Worm (Caenorhabditis elegans) whole organism, early embryonic: ENCODE data around the gene add-1.

Experiments used
- B0310.2 ChIP-seq: sonication (generic microtip); optimal IDR thresholded peaks from 2 replicates; lab custom pipeline; 2016; ENCODE audit warnings: mild to moderate bottlenecking, missing genetic modification characterization, missing compliant biosample characterization
- aly-1 ChIP-seq: sonication (generic microtip); optimal IDR thresholded peaks from 2 replicates; lab custom pipeline; 2016; ENCODE audit warnings: missing genetic modification characterization, missing compliant biosample characterization
- ama-1 ChIP-seq: fragments of 150-350 bp; optimal IDR thresholded peaks from 2 replicates; lab custom pipeline; 2014
- ceh-13 ChIP-seq: fragments of 200-800 bp; sonication (Bioruptor generic); optimal IDR thresholded peaks from 2 replicates; lab custom pipeline; 2018; ENCODE audit warnings: mild to moderate bottlenecking, missing genetic modification characterization, missing compliant biosample characterization
- ceh-36 ChIP-seq: sonication (generic microtip); optimal IDR thresholded peaks from 2 replicates; lab custom pipeline; 2016; ENCODE audit warnings: missing genetic modification characterization, inconsistent platforms, missing compliant biosample characterization
- ets-7 ChIP-seq: sonication (generic microtip); optimal IDR thresholded peaks from 2 replicates; lab custom pipeline; 2016; ENCODE audit warnings: missing genotype, missing genetic modification characterization, missing compliant biosample characterization
- flt-1 ChIP-seq: fragments of 200-800 bp; sonication (Bioruptor generic); IDR thresholded peaks from 2 replicates; pipeline ENCODE4 v1.3.6; 2022; ENCODE audit warnings: missing genetic modification characterization, missing compliant biosample characterization
- hmbx-1 ChIP-seq: sonication (generic microtip); optimal IDR thresholded peaks from 2 replicates; lab custom pipeline; 2016; ENCODE audit warnings: mild to moderate bottlenecking, missing genetic modification characterization, missing compliant biosample characterization
- hnd-1 ChIP-seq: sonication (generic microtip); optimal IDR thresholded peaks from 2 replicates; lab custom pipeline; 2016; ENCODE audit warnings: missing genetic modification characterization, missing compliant biosample characterization
- scrt-1 ChIP-seq: fragments of 200-800 bp; sonication (Bioruptor generic); IDR thresholded peaks from 2 replicates; pipeline ENCODE4 v1.3.6; 2022; ENCODE audit warnings: missing genetic modification characterization, missing compliant biosample characterization
- sea-1 ChIP-seq: fragments of 200-800 bp; sonication (Bioruptor generic); conservative IDR thresholded peaks from 2 replicates; pipeline ENCODE4 v1.3.6; 2022; ENCODE audit warnings: missing genetic modification characterization, missing compliant biosample characterization
- tbx-11 ChIP-seq: fragments of 200-800 bp; sonication (Bioruptor generic); IDR thresholded peaks from 2 replicates; pipeline ENCODE4 v1.3.6; 2022; ENCODE audit warnings: missing genetic modification characterization, missing compliant biosample characterization
- tbx-37 ChIP-seq: fragments of 200-800 bp; sonication (Bioruptor generic); conservative IDR thresholded peaks from 2 replicates; pipeline ENCODE4 v1.3.6; 2022; ENCODE audit warnings: missing genetic modification reagents, missing genetic modification characterization, missing compliant biosample characterization
- tra-4 ChIP-seq: sonication (generic microtip); optimal IDR thresholded peaks from 2 replicates; lab custom pipeline; 2017; ENCODE audit warnings: missing genetic modification characterization, missing compliant biosample characterization

DNA sequence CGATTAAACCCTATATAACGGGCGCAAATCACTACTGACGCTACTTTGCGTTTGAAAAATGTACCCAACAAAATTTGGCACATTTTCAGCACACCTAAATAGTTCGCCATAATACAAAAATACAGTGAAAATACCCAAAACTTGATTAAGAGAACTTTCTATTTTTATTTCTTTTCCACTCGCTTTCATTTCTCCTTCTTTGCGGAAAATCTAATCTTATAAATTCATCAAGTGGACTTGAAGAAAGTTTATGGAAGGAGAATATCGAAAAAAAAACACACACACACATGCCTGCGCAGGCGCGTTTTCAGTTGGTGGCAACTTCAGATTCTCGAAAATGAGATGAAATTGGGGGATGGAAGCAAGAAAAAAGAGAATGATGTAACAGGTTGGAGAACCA is 15.5 kb upstream of the add-1 start:
- TF ChIP-seq ama-1 (lab: Kevin White, UChicago): no peak
- TF ChIP-seq ets-7 (tag; lab: Kevin White, UChicago): no peak
- no peak for TF ChIP-seq B0310.2 (tag; lab: Kevin White, UChicago)
- no peak for TF ChIP-seq tbx-11 (GFP tag; lab: Robert Waterston, UW)
- TF ChIP-seq scrt-1 (GFP tag; lab: Robert Waterston, UW): no peak
- no peak for TF ChIP-seq aly-1 (tag; lab: Kevin White, UChicago)
- no peak for TF ChIP-seq flt-1 (GFP tag; lab: Robert Waterston, UW)
- TF ChIP-seq tra-4 (tag; lab: Kevin White, UChicago): no peak
- TF ChIP-seq sea-1 (GFP tag; lab: Robert Waterston, UW): no peak
- TF ChIP-seq hmbx-1 (tag; lab: Kevin White, UChicago): no peak
- TF ChIP-seq hnd-1 (tag; lab: Kevin White, UChicago): no peak
- no peak for TF ChIP-seq tbx-37 (GFP tag; lab: Robert Waterston, UW)
- no peak for TF ChIP-seq ceh-36 (tag; lab: Kevin White, UChicago)
- no peak for TF ChIP-seq ceh-13 (GFP tag; lab: Kevin White, UChicago)
